Worm (Caenorhabditis elegans) whole organism, young adult: Measurements from ENCODE around the gene C18D11.9.

ENCODE experiments used
- F37B4.10 ChIP-seq: fragments of 200-800 bp; sonication (Bioruptor generic); IDR thresholded peaks from 2 replicates; pipeline ENCODE4 v1.3.6; 2022; ENCODE audit warnings: missing genetic modification characterization, missing compliant biosample characterization
- aptf-2 ChIP-seq: fragments of 200-800 bp; sonication (Bioruptor generic); conservative IDR thresholded peaks from 2 replicates; pipeline ENCODE4 v1.3.6; 2022; ENCODE audit warnings: missing genetic modification reagents, missing genetic modification characterization, missing compliant biosample characterization
- ceh-79 ChIP-seq: sonication (generic microtip); optimal IDR thresholded peaks from 2 replicates; lab custom pipeline; 2017; ENCODE audit warnings: mild to moderate bottlenecking, missing genetic modification characterization, missing compliant biosample characterization
- dpl-1 ChIP-seq: fragments of 150-350 bp; optimal IDR thresholded peaks from 2 replicates; lab custom pipeline; 2014; ENCODE audit warnings: missing biosample characterization, missing genetic modification reagents, missing genetic modification characterization
- hmg-1.2 ChIP-seq: fragments of 200-800 bp; sonication (Bioruptor generic); IDR thresholded peaks from 2 replicates; pipeline ENCODE4 v1.3.6; 2022; ENCODE audit warnings: missing genetic modification reagents, missing genetic modification characterization, missing compliant biosample characterization
- hsf-1 ChIP-seq: fragments of 200-800 bp; sonication (Bioruptor generic); IDR thresholded peaks from 2 replicates; pipeline ENCODE4 v1.3.6; 2022; ENCODE audit warnings: missing genetic modification reagents, missing genetic modification characterization, missing compliant biosample characterization
- lag-1 ChIP-seq: fragments of 200-800 bp; sonication (Bioruptor generic); IDR thresholded peaks from 2 replicates; pipeline ENCODE4 v1.3.6; 2022; ENCODE audit warnings: missing genetic modification reagents, missing genetic modification characterization, missing compliant biosample characterization
- lin-54 ChIP-seq: fragments of 200-800 bp; sonication (Bioruptor generic); optimal IDR thresholded peaks from 2 replicates; lab custom pipeline; 2018; ENCODE audit warnings: mild to moderate bottlenecking, missing genetic modification characterization, missing compliant biosample characterization
- nfyb-1 ChIP-seq: fragments of 200-800 bp; sonication (Bioruptor generic); IDR thresholded peaks from 2 replicates; pipeline ENCODE4 v1.3.6; 2022; ENCODE audit warnings: missing genetic modification reagents, missing genetic modification characterization, missing compliant biosample characterization
- nhr-90 ChIP-seq: sonication (generic microtip); optimal IDR thresholded peaks from 2 replicates; lab custom pipeline; 2016; ENCODE audit warnings: missing genotype, mild to moderate bottlenecking, missing genetic modification characterization, missing compliant biosample characterization
- snpc-4 ChIP-seq, 5 experiments: fragments of 150-350 bp in 1 of 5; sonication (generic microtip) in 4 of 5; optimal IDR thresholded peaks; 2 replicates each; lab custom pipeline; 2014 to 2018; ENCODE audit warnings: missing genetic modification characterization in 5 of 5, missing biosample characterization in 3 of 5, antibody characterized with exemption in 2 of 5, mild to moderate bottlenecking in 2 of 5, missing compliant biosample characterization in 2 of 5, missing genotype in 2 of 5, moderate library complexity in 2 of 5, missing genetic modification reagents in 1 of 5
- unc-130 ChIP-seq: sonication (generic microtip); optimal IDR thresholded peaks from 2 replicates; lab custom pipeline; 2016; ENCODE audit warnings: missing genetic modification reagents, missing genetic modification characterization, missing compliant biosample characterization
- zfh-2 ChIP-seq: fragments of 200-800 bp; sonication (Bioruptor generic); conservative IDR thresholded peaks from 2 replicates; pipeline ENCODE4 v1.3.6; 2022; ENCODE audit warnings: missing genetic modification reagents, missing genetic modification characterization, missing compliant biosample characterization

DNA sequence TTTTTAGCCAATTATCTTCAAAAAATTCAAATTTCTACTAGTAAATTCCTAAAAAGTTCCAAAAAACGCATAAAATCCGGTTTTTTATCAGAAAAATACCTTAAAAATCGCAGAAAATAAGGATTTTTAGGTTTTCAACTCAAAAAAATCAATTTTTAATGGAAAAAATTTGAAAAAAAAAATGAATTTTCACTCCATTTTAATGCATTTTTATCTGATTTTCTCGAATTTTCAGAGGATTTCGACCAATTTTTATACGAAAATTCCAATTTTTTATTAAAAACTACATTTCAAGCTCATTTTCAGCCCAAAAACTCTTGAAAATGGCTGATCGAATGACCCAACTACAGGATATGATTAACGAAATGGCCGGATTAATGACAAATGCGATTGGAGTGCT is 31.6 kb upstream of the C18D11.9 start, which contains the start of gene mdt-21:
- TF ChIP-seq unc-130 (GFP tag; lab: Kevin White, UChicago) (no peak), snpc-4 (GFP tag; optimal IDR thresholded peaks at IDR 0.05; lab: Kevin White, UChicago) (no peak), snpc-4 (tag; optimal IDR thresholded peaks at IDR 0.05; lab: Kevin White, UChicago) (no peak), hmg-1.2 (no peak), lin-54 (GFP tag; lab: Kevin White, UChicago) (no peak), nfyb-1 (GFP tag; lab: Robert Waterston, UW) (no peak), aptf-2 (no peak), F37B4.10 (GFP tag; lab: Robert Waterston, UW) (no peak), nhr-90 (tag; lab: Kevin White, UChicago) (no peak), zfh-2 (GFP tag; lab: Robert Waterston, UW) (no peak), dpl-1 (GFP tag; lab: Kevin White, UChicago) (no peak), lag-1 (no peak), ceh-79 (tag; lab: Kevin White, UChicago) (no peak), hsf-1 (no peak)
